Fruit fly (Drosophila melanogaster) whole organism, adult: ENCODE results near the gene CG14277.

ENCODE experiments used
- CG12768 ChIP-seq: fragments of 200-800 bp; sonication (Bioruptor generic); optimal IDR thresholded peaks from 2 replicates; lab custom pipeline; 2017; ENCODE audit warnings: missing biosample characterization, missing genetic modification characterization, mild to moderate bottlenecking, moderate library complexity, missing genetic modification reagents
- CG14711 ChIP-seq: fragments of 200-800 bp; sonication (Bioruptor generic); optimal IDR thresholded peaks from 2 replicates; lab custom pipeline; 2018; ENCODE audit warnings: missing biosample characterization, mild to moderate bottlenecking, missing genetic modification characterization, moderate library complexity
- CG1620 ChIP-seq: fragments of 200-800 bp; sonication (Bioruptor generic); optimal IDR thresholded peaks from 2 replicates; lab custom pipeline; 2016; ENCODE audit warnings: missing biosample characterization, missing genetic modification characterization
- CG33017 ChIP-seq: fragments of 200-800 bp; sonication (Bioruptor generic); optimal IDR thresholded peaks from 2 replicates; lab custom pipeline; 2018; ENCODE audit warnings: missing biosample characterization, mild to moderate bottlenecking, missing genetic modification characterization, moderate library complexity
- CG5204 ChIP-seq: fragments of 200-800 bp; sonication (Bioruptor generic); optimal IDR thresholded peaks from 2 replicates; lab custom pipeline; 2016; ENCODE audit warnings: missing biosample characterization, missing genetic modification characterization
- CG7045 ChIP-seq: fragments of 200-800 bp; sonication (Bioruptor generic); optimal IDR thresholded peaks from 2 replicates; lab custom pipeline; 2017; ENCODE audit warnings: missing biosample characterization, mild to moderate bottlenecking, missing genetic modification characterization
- Mnt ChIP-seq: fragments of 200-800 bp; sonication (Bioruptor generic); optimal IDR thresholded peaks from 2 replicates; lab custom pipeline; 2016; ENCODE audit warnings: missing biosample characterization, mild to moderate bottlenecking, missing genetic modification characterization
- bab1 ChIP-seq: fragments of 200-800 bp; sonication (Bioruptor generic); optimal IDR thresholded peaks from 3 replicates; lab custom pipeline; 2019; ENCODE audit warnings: missing biosample characterization, mild to moderate bottlenecking, missing genetic modification characterization, moderate library complexity
- kay ChIP-seq: fragments of 200-800 bp; sonication (Bioruptor generic); peaks from one replicate; lab custom pipeline; 2016; ENCODE audit warnings: missing biosample characterization, missing genetic modification characterization, borderline replicate concordance
- tj ChIP-seq: fragments of 200-800 bp; sonication (Bioruptor generic); optimal IDR thresholded peaks from 3 replicates; lab custom pipeline; 2017; ENCODE audit warnings: missing biosample characterization, mild to moderate bottlenecking, missing genetic modification characterization, moderate library complexity
- toe ChIP-seq: fragments of 200-800 bp; sonication (Bioruptor generic); optimal IDR thresholded peaks from 2 replicates; lab custom pipeline; 2016; ENCODE audit warnings: missing biosample characterization, missing genetic modification characterization

- TF ChIP-seq Mnt (GFP tag; lab: Kevin White, UChicago): no peak
- TF ChIP-seq tj: no peak
- TF ChIP-seq kay: no peak
- no peak for TF ChIP-seq CG14711
- no peak for TF ChIP-seq bab1 (GFP tag; lab: Kevin White, UChicago)
- no peak for TF ChIP-seq CG1620 (GFP tag; lab: Kevin White, UChicago)
- no peak for TF ChIP-seq CG5204 (GFP tag; lab: Kevin White, UChicago)
- TF ChIP-seq CG33017 (tag; lab: Kevin White, UChicago): no peak
- TF ChIP-seq toe: no peak
- no peak for TF ChIP-seq CG7045 (GFP tag; lab: Kevin White, UChicago)
- no peak for TF ChIP-seq CG12768 (GFP tag; lab: Kevin White, UChicago)
Measured at dm6 chr2L:8276287-8276686, 34.0 kb downstream of the CG14277 start.
